Fruit fly (Drosophila melanogaster) whole organism, embryonic: ENCODE measurements around the gene CG10383.

Source experiments
- Atf-2 ChIP-seq: fragments of 200-800 bp; sonication (Bioruptor generic); optimal IDR thresholded peaks from 2 replicates; lab custom pipeline; 2016; ENCODE audit warnings: missing biosample characterization, missing genetic modification characterization
- CG12219 ChIP-seq: fragments of 200-800 bp; sonication (Bioruptor generic); optimal IDR thresholded peaks from 3 replicates; lab custom pipeline; 2018; ENCODE audit warnings: missing biosample characterization, mild to moderate bottlenecking, missing genetic modification characterization
- CG13894 ChIP-seq: fragments of 200-800 bp; sonication (Bioruptor generic); optimal IDR thresholded peaks from 3 replicates; lab custom pipeline; 2018; ENCODE audit warnings: missing biosample characterization, mild to moderate bottlenecking, missing genetic modification characterization, moderate library complexity
- CG15601 ChIP-seq: fragments of 200-800 bp; sonication (Bioruptor generic); optimal IDR thresholded peaks from 3 replicates; lab custom pipeline; 2019; ENCODE audit warnings: missing biosample characterization, mild to moderate bottlenecking, missing genetic modification characterization, moderate library complexity
- CG17612 ChIP-seq: fragments of 200-800 bp; sonication (Bioruptor generic); IDR thresholded peaks from 2 replicates; pipeline ENCODE4 v1.3.6; 2022; ENCODE audit warnings: missing biosample characterization, missing genetic modification characterization
- CG2120 ChIP-seq: fragments of 200-800 bp; sonication (Bioruptor generic); optimal IDR thresholded peaks from 3 replicates; lab custom pipeline; 2016; ENCODE audit warnings: missing biosample characterization, missing genetic modification characterization
- CG2678 ChIP-seq: fragments of 200-800 bp; sonication (Bioruptor generic); optimal IDR thresholded peaks from 3 replicates; lab custom pipeline; 2019; ENCODE audit warnings: missing biosample characterization, mild to moderate bottlenecking, missing genetic modification characterization, moderate library complexity
- CG30431 ChIP-seq: fragments of 200-800 bp; sonication (Bioruptor generic); optimal IDR thresholded peaks from 2 replicates; lab custom pipeline; 2017; ENCODE audit warnings: missing biosample characterization, missing genetic modification characterization
- CG4854 ChIP-seq: fragments of 200-800 bp; sonication (Bioruptor generic); optimal IDR thresholded peaks from 2 replicates; lab custom pipeline; 2016; ENCODE audit warnings: missing biosample characterization, missing genetic modification characterization, inconsistent platforms
- CG6654 ChIP-seq: fragments of 200-800 bp; sonication (Bioruptor generic); optimal IDR thresholded peaks from 2 replicates; lab custom pipeline; 2017; ENCODE audit warnings: missing biosample characterization, mild to moderate bottlenecking, missing genetic modification characterization
- CG8944 ChIP-seq: fragments of 200-800 bp; sonication (Bioruptor generic); optimal IDR thresholded peaks from 3 replicates; lab custom pipeline; 2016; ENCODE audit warnings: missing biosample characterization, missing genetic modification characterization
- D19A ChIP-seq: fragments of 200-800 bp; optimal IDR thresholded peaks from 3 replicates; lab custom pipeline; 2019; ENCODE audit warnings: missing biosample characterization, mild to moderate bottlenecking, missing genetic modification characterization, moderate library complexity
- D19B ChIP-seq: fragments of 200-800 bp; sonication (Bioruptor generic); optimal IDR thresholded peaks from 2 replicates; lab custom pipeline; 2017; ENCODE audit warnings: missing biosample characterization, mild to moderate bottlenecking, missing genetic modification characterization
- Deaf1 ChIP-seq: fragments of 200-800 bp; optimal IDR thresholded peaks from 3 replicates; lab custom pipeline; 2019; ENCODE audit warnings: missing biosample characterization, mild to moderate bottlenecking, missing genetic modification characterization, moderate library complexity
- Dfd ChIP-seq, 2 experiments: fragments of >200 bp; optimal IDR thresholded peaks; 2 replicates each; lab custom pipeline; 2017; ENCODE audit warnings: missing biosample characterization in 2 of 2, missing genetic modification characterization in 2 of 2
- Dp ChIP-seq: fragments of 200-800 bp; sonication (Bioruptor generic); optimal IDR thresholded peaks from 2 replicates; lab custom pipeline; 2018; ENCODE audit warnings: missing biosample characterization, mild to moderate bottlenecking, missing genetic modification characterization, moderate library complexity
- E2f2 ChIP-seq: fragments of 200-800 bp; sonication (Bioruptor generic); IDR thresholded peaks from 2 replicates; pipeline ENCODE4 v1.3.6; 2022; ENCODE audit warnings: missing biosample characterization, missing genetic modification characterization
- Eip74EF ChIP-seq, 2 experiments: fragments of 200-800 bp in 1 of 2; fragments of >200 bp in 1 of 2; sonication (Bioruptor generic) in 1 of 2; optimal IDR thresholded peaks; 2 replicates each; lab custom pipeline; 2017 to 2019; ENCODE audit warnings: missing biosample characterization in 2 of 2, missing genetic modification characterization in 2 of 2, mild to moderate bottlenecking in 1 of 2, moderate library complexity in 1 of 2
- Hand ChIP-seq: fragments of 200-800 bp; sonication (Bioruptor generic); optimal IDR thresholded peaks from 2 replicates; lab custom pipeline; 2017; ENCODE audit warnings: mild to moderate bottlenecking, missing biosample characterization, missing genetic modification reagents, missing genetic modification characterization
- Hmx ChIP-seq: fragments of 200-800 bp; sonication (Bioruptor generic); optimal IDR thresholded peaks from 2 replicates; lab custom pipeline; 2016; ENCODE audit warnings: missing biosample characterization, missing genetic modification characterization
- Mes4 ChIP-seq: fragments of 200-800 bp; sonication (Bioruptor generic); optimal IDR thresholded peaks from 2 replicates; lab custom pipeline; 2016; ENCODE audit warnings: missing biosample characterization, missing genetic modification characterization
- NFAT ChIP-seq: fragments of 200-800 bp; sonication (Bioruptor generic); IDR thresholded peaks from 2 replicates; pipeline ENCODE4 v1.3.6; 2022; ENCODE audit warnings: missing biosample characterization, missing genetic modification characterization
- Oaz ChIP-seq: fragments of 200-800 bp; sonication (Bioruptor generic); IDR thresholded peaks from 2 replicates; pipeline ENCODE4 v1.3.6; 2022; ENCODE audit warnings: missing biosample characterization, missing genetic modification characterization
- Oli ChIP-seq: fragments of 200-800 bp; sonication (Bioruptor generic); optimal IDR thresholded peaks from 2 replicates; lab custom pipeline; 2018; ENCODE audit warnings: missing biosample characterization, mild to moderate bottlenecking, missing genetic modification characterization, moderate library complexity
- Spps ChIP-seq: fragments of 200-800 bp; sonication (Bioruptor generic); optimal IDR thresholded peaks from 2 replicates; lab custom pipeline; 2018; ENCODE audit warnings: missing biosample characterization, mild to moderate bottlenecking, missing genetic modification characterization
- Ssrp ChIP-seq: fragments of 200-800 bp; sonication (Bioruptor generic); optimal IDR thresholded peaks from 2 replicates; lab custom pipeline; 2018; ENCODE audit warnings: missing biosample characterization, mild to moderate bottlenecking, missing genetic modification characterization, moderate library complexity
- Usf ChIP-seq: fragments of 200-800 bp; sonication (Bioruptor generic); optimal IDR thresholded peaks from 2 replicates; lab custom pipeline; 2017; ENCODE audit warnings: missing genotype, missing biosample characterization, missing genetic modification characterization
- Vsx1 ChIP-seq: fragments of 200-800 bp; sonication (Bioruptor generic); optimal IDR thresholded peaks from 2 replicates; lab custom pipeline; 2017; ENCODE audit warnings: missing biosample characterization, mild to moderate bottlenecking, missing genetic modification characterization, missing genetic modification reagents
- az2 ChIP-seq: fragments of 200-800 bp; sonication (Bioruptor generic); optimal IDR thresholded peaks from 3 replicates; lab custom pipeline; 2016; ENCODE audit warnings: missing biosample characterization, missing genetic modification characterization
- bbx ChIP-seq: fragments of 200-800 bp; sonication (Bioruptor generic); IDR thresholded peaks from 2 replicates; pipeline ENCODE4 v1.3.6; 2022; ENCODE audit warnings: missing biosample characterization, missing genetic modification characterization; ENCODE audit not compliant: partially characterized antibody
- bigmax ChIP-seq: fragments of 200-800 bp; sonication (Bioruptor generic); optimal IDR thresholded peaks from 2 replicates; lab custom pipeline; 2018; ENCODE audit warnings: missing biosample characterization, mild to moderate bottlenecking, missing genetic modification characterization
- bowl ChIP-seq: fragments of 200-800 bp; sonication (Bioruptor generic); IDR thresholded peaks from 2 replicates; pipeline ENCODE4 v1.3.6; 2022; ENCODE audit warnings: missing biosample characterization, missing genetic modification characterization
- br ChIP-seq: fragments of >200 bp; optimal IDR thresholded peaks from 2 replicates; lab custom pipeline; 2017
- chif ChIP-seq, 2 experiments: fragments of 200-800 bp; sonication (Bioruptor generic); optimal IDR thresholded peaks; 3 replicates each; lab custom pipeline; 2016; ENCODE audit warnings: missing biosample characterization in 2 of 2, missing genetic modification characterization in 2 of 2
- chinmo ChIP-seq: fragments of 200-800 bp; sonication (Bioruptor generic); IDR thresholded peaks from 4 replicates; pipeline ENCODE4 v1.3.6; 2022; ENCODE audit warnings: missing biosample characterization, missing genetic modification characterization; ENCODE audit not compliant: partially characterized antibody
- chm ChIP-seq: fragments of 200-800 bp; sonication (Bioruptor generic); IDR thresholded peaks from 2 replicates; pipeline ENCODE4 v1.3.6; 2022; ENCODE audit warnings: missing biosample characterization, missing genetic modification characterization
- crp ChIP-seq, 2 experiments: fragments of 200-800 bp; sonication (Bioruptor generic); optimal IDR thresholded peaks; 2 replicates in 1 of 2; 3 replicates in 1 of 2; lab custom pipeline; 2017; ENCODE audit warnings: missing biosample characterization in 2 of 2, missing genetic modification characterization in 2 of 2, mild to moderate bottlenecking in 1 of 2, moderate library complexity in 1 of 2
- dati ChIP-seq: fragments of 200-800 bp; sonication (Bioruptor generic); IDR thresholded peaks from 2 replicates; pipeline ENCODE4 v1.3.6; 2022; ENCODE audit warnings: missing biosample characterization, missing genetic modification characterization
- emc ChIP-seq: fragments of 200-800 bp; sonication (Bioruptor generic); optimal IDR thresholded peaks from 2 replicates; lab custom pipeline; 2016; ENCODE audit warnings: missing biosample characterization, missing genetic modification characterization
- hb ChIP-seq: fragments of 200-800 bp; sonication (Bioruptor generic); IDR thresholded peaks from 3 replicates; pipeline ENCODE4 v1.3.6; 2022; ENCODE audit warnings: missing biosample characterization, missing genetic modification characterization; ENCODE audit not compliant: partially characterized antibody
- klu ChIP-seq: fragments of 200-800 bp; sonication (Bioruptor generic); IDR thresholded peaks from 2 replicates; pipeline ENCODE4 v1.3.6; 2022; ENCODE audit warnings: missing biosample characterization, missing genetic modification characterization
- kni ChIP-seq: fragments of 200-800 bp; sonication (Bioruptor generic); optimal IDR thresholded peaks from 3 replicates; lab custom pipeline; 2017; ENCODE audit warnings: mild to moderate bottlenecking, missing biosample characterization, missing genetic modification reagents, missing genetic modification characterization
- mam ChIP-seq: fragments of 200-800 bp; sonication (Bioruptor generic); optimal IDR thresholded peaks from 3 replicates; lab custom pipeline; 2016; ENCODE audit warnings: missing biosample characterization, missing genetic modification characterization
- oc ChIP-seq: fragments of 200-800 bp; sonication (Bioruptor generic); optimal IDR thresholded peaks from 2 replicates; lab custom pipeline; 2018; ENCODE audit warnings: missing biosample characterization, mild to moderate bottlenecking, missing genetic modification characterization, moderate library complexity
- otp ChIP-seq: fragments of 200-800 bp; sonication (Bioruptor generic); IDR thresholded peaks from 3 replicates; pipeline ENCODE4, ENCODE4 v1.3.6; 2022; ENCODE audit warnings: missing biosample characterization, missing genetic modification characterization
- run ChIP-seq: fragments of 200-800 bp; sonication (Bioruptor generic); optimal IDR thresholded peaks from 3 replicates; lab custom pipeline; 2018; ENCODE audit warnings: missing biosample characterization, mild to moderate bottlenecking, missing genetic modification characterization
- schlank ChIP-seq: fragments of 200-800 bp; sonication (Bioruptor generic); optimal IDR thresholded peaks from 2 replicates; lab custom pipeline; 2018; ENCODE audit warnings: missing biosample characterization, mild to moderate bottlenecking, missing genetic modification characterization
- seq ChIP-seq: fragments of 200-800 bp; sonication (Bioruptor generic); IDR thresholded peaks from 2 replicates; pipeline ENCODE4 v1.3.6; 2022; ENCODE audit warnings: missing biosample characterization, missing genetic modification characterization
- so ChIP-seq: fragments of 200-800 bp; sonication (Bioruptor generic); IDR thresholded peaks from 3 replicates; pipeline ENCODE4 v1.3.6; 2022; ENCODE audit warnings: missing biosample characterization, missing genetic modification characterization
- trh ChIP-seq: fragments of 200-800 bp; sonication (Bioruptor generic); optimal IDR thresholded peaks from 2 replicates; lab custom pipeline; 2016; ENCODE audit warnings: missing biosample characterization, missing genetic modification characterization
- tup ChIP-seq: fragments of 200-800 bp; sonication (Bioruptor generic); optimal IDR thresholded peaks from 2 replicates; lab custom pipeline; 2016; ENCODE audit warnings: missing biosample characterization, mild to moderate bottlenecking, missing genetic modification characterization, moderate library complexity
- yki ChIP-seq: fragments of >200 bp; optimal IDR thresholded peaks from 3 replicates; lab custom pipeline; 2018

The CG10383 gene

DNA sequence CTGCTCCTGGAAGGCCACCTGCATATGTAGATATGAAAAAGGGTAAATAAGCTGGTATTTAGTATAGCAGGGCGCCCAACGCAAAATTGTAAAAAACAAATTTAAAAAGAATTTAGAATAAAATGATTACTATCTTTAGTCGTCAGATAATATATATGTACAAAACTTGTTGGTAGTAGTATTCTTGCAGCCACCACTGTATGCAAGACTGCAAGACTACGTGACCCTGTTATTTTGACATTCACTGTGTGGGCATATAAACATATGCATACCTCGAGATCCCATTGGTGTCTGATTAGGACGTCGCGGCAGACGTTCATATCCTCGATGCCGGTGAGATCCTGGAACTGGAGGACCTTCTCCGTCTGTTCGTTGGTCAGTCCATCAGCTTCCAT is 12.4 kb upstream of the CG10383 start (continued):
- no peak for TF ChIP-seq CG12219
- TF ChIP-seq CG2120: peak; percentile 70
- no peak for TF ChIP-seq CG30431 (GFP tag; lab: Kevin White, UChicago)
- no peak for TF ChIP-seq bbx (GFP tag; lab: Robert Waterston, UW)
- no peak for TF ChIP-seq Dfd (GFP tag; optimal IDR thresholded peaks at IDR 0.05; lab: Kevin White, UChicago)
- TF ChIP-seq hb (GFP tag; lab: Robert Waterston, UW): no peak
- TF ChIP-seq schlank: no peak
- no peak for TF ChIP-seq D19A (tag; lab: Kevin White, UChicago)
- TF ChIP-seq E2f2 (GFP tag; lab: Robert Waterston, UW): peak; percentile 8; the same call in 1 of the 2 replicates
- TF ChIP-seq Atf-2 (GFP tag; lab: Kevin White, UChicago): no peak
- no peak for TF ChIP-seq run (tag; lab: Kevin White, UChicago)
- TF ChIP-seq Dp (GFP tag; lab: Kevin White, UChicago): no peak
- no peak for TF ChIP-seq so (GFP tag; lab: Robert Waterston, UW)
- TF ChIP-seq Hmx (GFP tag; lab: Kevin White, UChicago): no peak
- peak; percentile 89; the same call in 1 of the 4 replicates for TF ChIP-seq chinmo (GFP tag; lab: Robert Waterston, UW)
- TF ChIP-seq CG2678 (tag; lab: Kevin White, UChicago): peak; percentile 20
- TF ChIP-seq mam (GFP tag; lab: Kevin White, UChicago): peak; percentile 44
- no peak for TF ChIP-seq Usf (GFP tag; lab: Kevin White, UChicago)
- TF ChIP-seq Spps (tag; lab: Kevin White, UChicago): no peak
- no peak for TF ChIP-seq yki (lab: Kevin White, UChicago)
- no peak for TF ChIP-seq Vsx1 (GFP tag; lab: Kevin White, UChicago)
- TF ChIP-seq trh: no peak
- TF ChIP-seq kni: no peak
- TF ChIP-seq NFAT (GFP tag; lab: Robert Waterston, UW): no peak; the same call in 1 of the 2 replicates
- TF ChIP-seq CG6654: no peak
- TF ChIP-seq CG8944 (GFP tag; lab: Kevin White, UChicago): no peak
- no peak for TF ChIP-seq Oaz (GFP tag; lab: Robert Waterston, UW)
- no peak for TF ChIP-seq chif (GFP tag; optimal IDR thresholded peaks at IDR 0.05; lab: Kevin White, UChicago)
- TF ChIP-seq Ssrp (tag; lab: Kevin White, UChicago): no peak
- TF ChIP-seq Hand (GFP tag; lab: Kevin White, UChicago): no peak
- TF ChIP-seq bowl (GFP tag; lab: Robert Waterston, UW): no peak
- TF ChIP-seq br (lab: Kevin White, UChicago): no peak
- TF ChIP-seq bigmax: no peak
- no peak for TF ChIP-seq D19B (GFP tag; lab: Kevin White, UChicago)
- TF ChIP-seq Mes4 (GFP tag; lab: Kevin White, UChicago): no peak
- TF ChIP-seq emc (GFP tag; lab: Kevin White, UChicago): no peak
- TF ChIP-seq Eip74EF (GFP tag; optimal IDR thresholded peaks at IDR 0.05; lab: Kevin White, UChicago): no peak
- TF ChIP-seq dati (GFP tag; lab: Robert Waterston, UW): no peak
- no peak for TF ChIP-seq CG17612
- no peak for TF ChIP-seq klu (GFP tag; lab: Robert Waterston, UW)
- TF ChIP-seq CG15601 (tag; lab: Kevin White, UChicago): no peak
- no peak for TF ChIP-seq chm (GFP tag; lab: Robert Waterston, UW)
- TF ChIP-seq oc (tag; lab: Kevin White, UChicago): no peak
- peak; percentile 40 for TF ChIP-seq az2 (GFP tag; lab: Kevin White, UChicago)
- no peak for TF ChIP-seq tup
- TF ChIP-seq CG4854 (GFP tag; lab: Kevin White, UChicago): no peak
- no peak for TF ChIP-seq CG13894
- TF ChIP-seq crp (GFP tag; optimal IDR thresholded peaks at IDR 0.05; lab: Kevin White, UChicago): no peak
- TF ChIP-seq Oli: no peak
- no peak for TF ChIP-seq Deaf1 (tag; lab: Kevin White, UChicago)
- TF ChIP-seq otp (GFP tag; lab: Robert Waterston, UW): no peak
- TF ChIP-seq seq (GFP tag; lab: Robert Waterston, UW): no peak
